Worm (Caenorhabditis elegans): Measurements from ENCODE around the gene wdr-5.1.
A peak's percentile ranks its signal among the peaks of the same experiment; 100 is the strongest.

DNA sequence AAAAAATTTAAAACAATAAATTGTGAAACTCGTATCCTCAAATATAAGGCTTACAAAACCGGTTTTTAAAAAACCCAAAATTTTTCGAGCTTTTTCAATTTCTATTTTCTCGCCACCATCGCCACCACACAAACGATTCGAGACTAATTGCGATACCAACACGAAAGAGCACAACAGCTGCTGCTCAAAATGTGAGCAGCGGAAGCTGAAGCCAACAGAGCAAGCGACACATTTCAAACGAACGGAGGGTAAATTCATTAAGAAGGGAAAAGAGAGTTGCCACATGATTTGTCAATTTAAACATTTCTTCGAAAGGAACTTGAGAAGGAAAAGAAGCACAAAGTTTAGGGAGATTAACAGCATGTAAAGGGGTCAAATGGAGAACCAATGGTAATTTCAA is 26.0 kb upstream of the wdr-5.1 start:
- no peak for TF ChIP-seq unc-39 (tag; optimal IDR thresholded peaks at IDR 0.05)
- TF ChIP-seq unc-62 (GFP tag; optimal IDR thresholded peaks at IDR 0.05) = peak; percentile 18
- TF ChIP-seq M03D4.4 (tag; optimal IDR thresholded peaks at IDR 0.05) = no peak
- no peak for TF ChIP-seq snpc-4 (tag; optimal IDR thresholded peaks at IDR 0.05)
- no peak for TF ChIP-seq elt-1 (tag; optimal IDR thresholded peaks at IDR 0.05; ENCODE audit: borderline replicate concordance, insufficient read depth)
- TF ChIP-seq drap-1 (GFP tag; optimal IDR thresholded peaks at IDR 0.05) = no peak
